Worm (Caenorhabditis elegans): ENCODE results near the gene ech-4.

DNA sequence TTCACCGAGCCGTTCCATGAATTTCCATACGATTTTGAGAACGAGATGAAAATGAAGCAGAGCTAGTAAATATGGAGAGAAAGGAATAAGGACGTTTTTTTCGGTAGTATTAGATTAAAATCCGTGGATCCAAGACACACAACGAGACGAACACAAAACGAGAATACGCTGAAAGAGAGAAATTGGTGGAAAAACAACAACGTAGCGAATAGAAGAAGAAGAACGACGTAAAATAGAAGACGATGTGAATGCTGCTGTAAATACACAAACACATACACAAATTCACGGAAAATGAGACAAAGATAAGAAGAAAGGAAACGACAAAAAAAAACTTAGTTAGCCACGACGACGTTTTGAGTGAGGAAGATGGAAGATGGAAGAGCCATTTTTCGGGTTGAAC, 13.9 kb downstream of the ech-4 start:
- TF ChIP-seq elt-2 (tag; optimal IDR thresholded peaks at IDR 0.05) (no peak), pat-9 (tag; optimal IDR thresholded peaks at IDR 0.05) (no peak), ceh-31 (tag; optimal IDR thresholded peaks at IDR 0.05) (no peak)

All from whole organism, late embryonic.